Fruit fly (Drosophila melanogaster): Measurements from ENCODE around the gene CG15369.

Gene CG15369

dm6 chrX:9255964-9256520 is 39.4 kb downstream of the CG15369 start, which contains the start of gene ric8a (continued):
- no peak for TF ChIP-seq rib (GFP tag; IDR thresholded peaks at IDR 0.05)
- peak; percentile 34 for TF ChIP-seq CG10267 (tag; optimal IDR thresholded peaks at IDR 0.05)
- TF ChIP-seq CG4424 (GFP tag; optimal IDR thresholded peaks at IDR 0.05): no peak
- no peak for TF ChIP-seq CG17802 (tag; optimal IDR thresholded peaks at IDR 0.05)
- TF ChIP-seq CG3281 (GFP tag; optimal IDR thresholded peaks at IDR 0.05): no peak
- TF ChIP-seq Fer1 (GFP tag; optimal IDR thresholded peaks at IDR 0.05): no peak
- TF ChIP-seq ewg (GFP tag; optimal IDR thresholded peaks at IDR 0.05): no peak
- TF ChIP-seq Dbx (GFP tag; IDR thresholded peaks at IDR 0.05): no peak
- TF ChIP-seq CG1602 (GFP tag; optimal IDR thresholded peaks at IDR 0.05): no peak
- no peak for TF ChIP-seq CG15011 (GFP tag; optimal IDR thresholded peaks at IDR 0.05)
- peak; percentile 51; the same call in 1 of the 3 replicates for TF ChIP-seq CG7963 (GFP tag; IDR thresholded peaks at IDR 0.05; ENCODE audit: partially characterized antibody)
- TF ChIP-seq CG16815 (GFP tag; optimal IDR thresholded peaks at IDR 0.05): no peak
- TF ChIP-seq Hmr (GFP tag; optimal IDR thresholded peaks at IDR 0.05): no peak
- peak; percentile 8 for TF ChIP-seq Sin3A (optimal IDR thresholded peaks at IDR 0.05)
- TF ChIP-seq CG34376 (GFP tag; optimal IDR thresholded peaks at IDR 0.05): no peak
- TF ChIP-seq twi (tag; optimal IDR thresholded peaks at IDR 0.05): no peak
- no peak for TF ChIP-seq dm (GFP tag; optimal IDR thresholded peaks at IDR 0.05)
- TF ChIP-seq CG3407 (GFP tag; optimal IDR thresholded peaks at IDR 0.05): no peak
- TF ChIP-seq ind (GFP tag; optimal IDR thresholded peaks at IDR 0.05): no peak
- TF ChIP-seq H15 (GFP tag; IDR thresholded peaks at IDR 0.05): no peak
- TF ChIP-seq CG15479 (GFP tag; optimal IDR thresholded peaks at IDR 0.05): no peak
- TF ChIP-seq Dref (GFP tag; IDR thresholded peaks at IDR 0.05): peak; percentile 53
- TF ChIP-seq Usf (GFP tag; optimal IDR thresholded peaks at IDR 0.05): no peak
- TF ChIP-seq CG6689 (GFP tag; IDR thresholded peaks at IDR 0.05): no peak
- no peak for TF ChIP-seq emc (GFP tag; optimal IDR thresholded peaks at IDR 0.05)
- TF ChIP-seq CG2678 (tag; optimal IDR thresholded peaks at IDR 0.05): no peak
- no peak; the same call in 1 of the 2 replicates for TF ChIP-seq sob (GFP tag; IDR thresholded peaks at IDR 0.05)
- TF ChIP-seq stc (GFP tag; IDR thresholded peaks at IDR 0.05): no peak
- peak; percentile 48 for TF ChIP-seq Med (GFP tag)
- TF ChIP-seq CG10543 (GFP tag; optimal IDR thresholded peaks at IDR 0.05): no peak
- TF ChIP-seq ham (GFP tag; IDR thresholded peaks at IDR 0.05): no peak
- no peak for TF ChIP-seq aop (GFP tag; IDR thresholded peaks at IDR 0.05)
- TF ChIP-seq sens (GFP tag): peak; percentile 83
- TF ChIP-seq corto (GFP tag; optimal IDR thresholded peaks at IDR 0.05): no peak
- no peak for TF ChIP-seq Stat92E (GFP tag; optimal IDR thresholded peaks at IDR 0.05)
- TF ChIP-seq Hr39 (optimal IDR thresholded peaks at IDR 0.05): no peak
- no peak for TF ChIP-seq prd (optimal IDR thresholded peaks at IDR 0.05)
- no peak for TF ChIP-seq prd (GFP tag; IDR thresholded peaks at IDR 0.05)
- TF ChIP-seq nom (GFP tag; optimal IDR thresholded peaks at IDR 0.05): no peak
- no peak for TF ChIP-seq Antp (GFP tag; optimal IDR thresholded peaks at IDR 0.05)
- no peak for TF ChIP-seq CG33557 (GFP tag; optimal IDR thresholded peaks at IDR 0.05)
- no peak for TF ChIP-seq psq (GFP tag; optimal IDR thresholded peaks at IDR 0.05)
- TF ChIP-seq Atf3 (GFP tag; optimal IDR thresholded peaks at IDR 0.05): no peak
- TF ChIP-seq exex (tag; optimal IDR thresholded peaks at IDR 0.05): no peak
- TF ChIP-seq CG3163 (GFP tag; optimal IDR thresholded peaks at IDR 0.05): no peak
- TF ChIP-seq Oli (tag; optimal IDR thresholded peaks at IDR 0.05): no peak
- TF ChIP-seq CG18619 (GFP tag; optimal IDR thresholded peaks at IDR 0.05): no peak
- TF ChIP-seq CG16779 (GFP tag; IDR thresholded peaks at IDR 0.05): no peak
- TF ChIP-seq trem (tag; optimal IDR thresholded peaks at IDR 0.05): peak; percentile 67
- TF ChIP-seq TFAM (GFP tag; optimal IDR thresholded peaks at IDR 0.05): no peak
- TF ChIP-seq HLH54F (GFP tag; optimal IDR thresholded peaks at IDR 0.05): no peak
- no peak for TF ChIP-seq CkIIα-i1 (GFP tag; IDR thresholded peaks at IDR 0.05)

All from whole organism, embryonic.